Worm (Caenorhabditis elegans) whole organism, early embryonic: ENCODE data around the gene slc-25A29.

Experiments
- aly-1 ChIP-seq: sonication (generic microtip); optimal IDR thresholded peaks from 2 replicates; lab custom pipeline; 2016; ENCODE audit warnings: missing genetic modification characterization, missing compliant biosample characterization
- ama-1 ChIP-seq: fragments of 150-350 bp; optimal IDR thresholded peaks from 2 replicates; lab custom pipeline; 2014
- ceh-13 ChIP-seq: fragments of 200-800 bp; sonication (Bioruptor generic); optimal IDR thresholded peaks from 2 replicates; lab custom pipeline; 2018; ENCODE audit warnings: mild to moderate bottlenecking, missing genetic modification characterization, missing compliant biosample characterization
- ets-7 ChIP-seq: sonication (generic microtip); optimal IDR thresholded peaks from 2 replicates; lab custom pipeline; 2016; ENCODE audit warnings: missing genotype, missing genetic modification characterization, missing compliant biosample characterization
- flt-1 ChIP-seq: fragments of 200-800 bp; sonication (Bioruptor generic); IDR thresholded peaks from 2 replicates; pipeline ENCODE4 v1.3.6; 2022; ENCODE audit warnings: missing genetic modification characterization, missing compliant biosample characterization
- hmbx-1 ChIP-seq: sonication (generic microtip); optimal IDR thresholded peaks from 2 replicates; lab custom pipeline; 2016; ENCODE audit warnings: mild to moderate bottlenecking, missing genetic modification characterization, missing compliant biosample characterization
- sea-1 ChIP-seq: fragments of 200-800 bp; sonication (Bioruptor generic); conservative IDR thresholded peaks from 2 replicates; pipeline ENCODE4 v1.3.6; 2022; ENCODE audit warnings: missing genetic modification characterization, missing compliant biosample characterization
- tra-4 ChIP-seq: sonication (generic microtip); optimal IDR thresholded peaks from 2 replicates; lab custom pipeline; 2017; ENCODE audit warnings: missing genetic modification characterization, missing compliant biosample characterization

- TF ChIP-seq ama-1 (lab: Kevin White, UChicago), result no peak
- no peak for TF ChIP-seq flt-1 (GFP tag; lab: Robert Waterston, UW)
- no peak for TF ChIP-seq ets-7 (tag; lab: Kevin White, UChicago)
- no peak for TF ChIP-seq hmbx-1 (tag; lab: Kevin White, UChicago)
- TF ChIP-seq ceh-13, result no peak
- no peak for TF ChIP-seq sea-1
- no peak for TF ChIP-seq aly-1 (tag; lab: Kevin White, UChicago)
- no peak for TF ChIP-seq tra-4 (tag; lab: Kevin White, UChicago)
Measured at ce11 chrV:14610781-14611180, 47.2 kb downstream of the slc-25A29 start.
